Fruit fly (Drosophila melanogaster) whole organism, embryonic: ENCODE results near the gene CG31131.
"Not testable (repeated sequence)": the region's sequence is repeated elsewhere in the genome, so short reads cannot be mapped to it uniquely, and the experiment has no call there.

Experiments
- Awh ChIP-seq: fragments of 200-800 bp; sonication (Bioruptor generic); IDR thresholded peaks from 2 replicates; pipeline ENCODE4, ENCODE4 v1.3.6; 2022; ENCODE audit warnings: missing biosample characterization, missing genetic modification characterization
- CG10274 ChIP-seq: fragments of 200-800 bp; sonication (Bioruptor generic); optimal IDR thresholded peaks from 3 replicates; lab custom pipeline; 2017; ENCODE audit warnings: missing biosample characterization, mild to moderate bottlenecking, missing genetic modification characterization
- CG10543 ChIP-seq: fragments of 200-800 bp; sonication (Bioruptor generic); optimal IDR thresholded peaks from 3 replicates; lab custom pipeline; 2017; ENCODE audit warnings: missing biosample characterization, mild to moderate bottlenecking, missing genetic modification characterization, moderate library complexity
- CG10654 ChIP-seq: fragments of 200-800 bp; sonication (Bioruptor generic); optimal IDR thresholded peaks from 2 replicates; lab custom pipeline; 2016; ENCODE audit warnings: missing biosample characterization, missing genetic modification characterization
- CG11504 ChIP-seq: fragments of 200-800 bp; sonication (Bioruptor generic); optimal IDR thresholded peaks from 3 replicates; lab custom pipeline; 2019; ENCODE audit warnings: missing biosample characterization, mild to moderate bottlenecking, missing genetic modification characterization, moderate library complexity
- CG12104 ChIP-seq: fragments of 200-800 bp; sonication (Bioruptor generic); optimal IDR thresholded peaks from 3 replicates; lab custom pipeline; 2016; ENCODE audit warnings: missing biosample characterization, missing genetic modification characterization
- CG12769 ChIP-seq: fragments of 200-800 bp; sonication (Bioruptor generic); optimal IDR thresholded peaks from 2 replicates; lab custom pipeline; 2019; ENCODE audit warnings: missing biosample characterization, mild to moderate bottlenecking, missing genetic modification characterization, moderate library complexity
- CG15011 ChIP-seq: fragments of 200-800 bp; sonication (Bioruptor generic); optimal IDR thresholded peaks from 3 replicates; lab custom pipeline; 2018; ENCODE audit warnings: missing biosample characterization, mild to moderate bottlenecking, missing genetic modification characterization
- CG16863 ChIP-seq: fragments of 200-800 bp; sonication (Bioruptor generic); optimal IDR thresholded peaks from 3 replicates; lab custom pipeline; 2016; ENCODE audit warnings: missing biosample characterization, missing genetic modification characterization
- CG18599 ChIP-seq: fragments of 200-800 bp; sonication (Bioruptor generic); optimal IDR thresholded peaks from 3 replicates; lab custom pipeline; 2017; ENCODE audit warnings: missing biosample characterization, missing genetic modification characterization, mild to moderate bottlenecking, moderate library complexity, missing genetic modification reagents
- CG2120 ChIP-seq: fragments of 200-800 bp; sonication (Bioruptor generic); optimal IDR thresholded peaks from 3 replicates; lab custom pipeline; 2016; ENCODE audit warnings: missing biosample characterization, missing genetic modification characterization
- CG2889 ChIP-seq: fragments of 200-800 bp; sonication (Bioruptor generic); IDR thresholded peaks from 3 replicates; pipeline ENCODE4 v1.3.6; 2022; ENCODE audit warnings: missing biosample characterization, missing genetic modification characterization
- CG3065 ChIP-seq: fragments of 200-800 bp; sonication (Bioruptor generic); optimal IDR thresholded peaks from 2 replicates; lab custom pipeline; 2016; ENCODE audit warnings: missing biosample characterization, missing genetic modification characterization
- CG31224 ChIP-seq: fragments of 200-800 bp; sonication (Bioruptor generic); IDR thresholded peaks from 2 replicates; pipeline ENCODE4 v1.3.6; 2022; ENCODE audit warnings: missing biosample characterization, missing genetic modification characterization
- CG31388 ChIP-seq: fragments of 200-800 bp; sonication (Bioruptor generic); optimal IDR thresholded peaks from 2 replicates; lab custom pipeline; 2016; ENCODE audit warnings: missing biosample characterization, missing genetic modification characterization
- CG7963 ChIP-seq: fragments of 200-800 bp; sonication (Bioruptor generic); IDR thresholded peaks from 3 replicates; pipeline ENCODE4 v1.3.6; 2022; ENCODE audit warnings: missing biosample characterization, missing genetic modification characterization; ENCODE audit not compliant: partially characterized antibody
- CG8281 ChIP-seq: fragments of 200-800 bp; sonication (Bioruptor generic); optimal IDR thresholded peaks from 2 replicates; lab custom pipeline; 2018; ENCODE audit warnings: missing biosample characterization, mild to moderate bottlenecking, missing genetic modification characterization, moderate library complexity
- CG8944 ChIP-seq: fragments of 200-800 bp; sonication (Bioruptor generic); optimal IDR thresholded peaks from 3 replicates; lab custom pipeline; 2016; ENCODE audit warnings: missing biosample characterization, missing genetic modification characterization
- CG9215 ChIP-seq: fragments of 200-800 bp; sonication (Bioruptor generic); IDR thresholded peaks from 2 replicates; pipeline ENCODE4 v1.3.6; 2022; ENCODE audit warnings: missing biosample characterization, missing genetic modification characterization
- CG9437 ChIP-seq: fragments of 200-800 bp; sonication (Bioruptor generic); optimal IDR thresholded peaks from 2 replicates; lab custom pipeline; 2018; ENCODE audit warnings: missing biosample characterization, mild to moderate bottlenecking, missing genetic modification characterization
- Dref ChIP-seq: fragments of 200-800 bp; sonication (Bioruptor generic); IDR thresholded peaks from 2 replicates; pipeline ENCODE4 v1.3.6; 2022; ENCODE audit warnings: missing biosample characterization, missing genetic modification characterization
- Eip74EF ChIP-seq, 2 experiments: fragments of 200-800 bp in 1 of 2; fragments of >200 bp in 1 of 2; sonication (Bioruptor generic) in 1 of 2; optimal IDR thresholded peaks; 2 replicates each; lab custom pipeline; 2017 to 2019; ENCODE audit warnings: missing biosample characterization in 2 of 2, missing genetic modification characterization in 2 of 2, mild to moderate bottlenecking in 1 of 2, moderate library complexity in 1 of 2
- Fer1 ChIP-seq: fragments of 200-800 bp; sonication (Bioruptor generic); optimal IDR thresholded peaks from 2 replicates; lab custom pipeline; 2017; ENCODE audit warnings: missing biosample characterization, mild to moderate bottlenecking, missing genetic modification characterization
- H15 ChIP-seq: fragments of 200-800 bp; sonication (Bioruptor generic); IDR thresholded peaks from 3 replicates; pipeline ENCODE4 v1.3.6; 2022; ENCODE audit warnings: missing biosample characterization, missing genetic modification characterization
- Hmx ChIP-seq: fragments of 200-800 bp; sonication (Bioruptor generic); optimal IDR thresholded peaks from 2 replicates; lab custom pipeline; 2016; ENCODE audit warnings: missing biosample characterization, missing genetic modification characterization
- Hr78 ChIP-seq, 2 experiments: fragments of 200-800 bp in 1 of 2; fragments of >200 bp in 1 of 2; sonication (Bioruptor generic) in 1 of 2; optimal IDR thresholded peaks; 2 replicates each; lab custom pipeline; 2017 to 2019; ENCODE audit warnings: missing biosample characterization in 2 of 2, missing genetic modification characterization in 2 of 2, mild to moderate bottlenecking in 1 of 2, moderate library complexity in 1 of 2
- Mad ChIP-seq: fragments of 200-800 bp; sonication (Bioruptor generic); optimal IDR thresholded peaks from 2 replicates; lab custom pipeline; 2016; ENCODE audit warnings: missing biosample characterization, missing genetic modification characterization
- Meics ChIP-seq: fragments of 200-800 bp; sonication (Bioruptor generic); optimal IDR thresholded peaks from 2 replicates; lab custom pipeline; 2017; ENCODE audit warnings: missing biosample characterization, mild to moderate bottlenecking, missing genetic modification characterization
- NK7.1 ChIP-seq: fragments of 200-800 bp; sonication (Bioruptor generic); optimal IDR thresholded peaks from 3 replicates; lab custom pipeline; 2016; ENCODE audit warnings: missing biosample characterization, missing genetic modification characterization
- Oaz ChIP-seq: fragments of 200-800 bp; sonication (Bioruptor generic); IDR thresholded peaks from 2 replicates; pipeline ENCODE4 v1.3.6; 2022; ENCODE audit warnings: missing biosample characterization, missing genetic modification characterization
- Six4 ChIP-seq: fragments of 200-800 bp; sonication (Bioruptor generic); optimal IDR thresholded peaks from 2 replicates; lab custom pipeline; 2016; ENCODE audit warnings: missing biosample characterization, missing genetic modification characterization
- cad ChIP-seq: fragments of >200 bp; optimal IDR thresholded peaks from 2 replicates; lab custom pipeline; 2017; ENCODE audit warnings: missing biosample characterization, missing genetic modification characterization
- ci ChIP-seq: fragments of 200-800 bp; sonication (Bioruptor generic); IDR thresholded peaks from 3 replicates; pipeline ENCODE4 v1.3.6; 2022; ENCODE audit warnings: missing biosample characterization, missing genetic modification characterization
- crc ChIP-seq: fragments of 200-800 bp; sonication (Bioruptor generic); optimal IDR thresholded peaks from 2 replicates; lab custom pipeline; 2016; ENCODE audit warnings: missing biosample characterization, missing genetic modification characterization
- disco-r ChIP-seq: fragments of 200-800 bp; sonication (Bioruptor generic); optimal IDR thresholded peaks from 2 replicates; lab custom pipeline; 2016; ENCODE audit warnings: missing biosample characterization, missing genetic modification characterization
- dmrt99B ChIP-seq: fragments of 200-800 bp; sonication (Bioruptor generic); optimal IDR thresholded peaks from 2 replicates; lab custom pipeline; 2018; ENCODE audit warnings: missing biosample characterization, mild to moderate bottlenecking, missing genetic modification characterization, moderate library complexity
- dpn ChIP-seq, 2 experiments: fragments of 200-800 bp; sonication (Bioruptor generic); optimal IDR thresholded peaks; 3 replicates each; lab custom pipeline; 2016; ENCODE audit warnings: missing biosample characterization in 2 of 2, missing genetic modification characterization in 2 of 2
- lab ChIP-seq: fragments of 200-800 bp; sonication (Bioruptor generic); optimal IDR thresholded peaks from 3 replicates; lab custom pipeline; 2017; ENCODE audit warnings: missing biosample characterization, missing genetic modification characterization, mild to moderate bottlenecking, moderate library complexity, missing genetic modification reagents
- pnt ChIP-seq: fragments of 200-800 bp; sonication (Bioruptor generic); optimal IDR thresholded peaks from 3 replicates; lab custom pipeline; 2016; ENCODE audit warnings: missing biosample characterization, missing genetic modification characterization
- row ChIP-seq: fragments of 200-800 bp; sonication (Bioruptor generic); IDR thresholded peaks from 3 replicates; pipeline ENCODE4 v1.3.6; 2022; ENCODE audit warnings: missing biosample characterization, missing genetic modification characterization
- scrt ChIP-seq: fragments of 200-800 bp; sonication (Bioruptor generic); optimal IDR thresholded peaks from 2 replicates; lab custom pipeline; 2018; ENCODE audit warnings: missing biosample characterization, mild to moderate bottlenecking, missing genetic modification characterization, moderate library complexity
- sens ChIP-seq: fragments of 200-800 bp; sonication (Bioruptor generic); peaks from one replicate; lab custom pipeline; 2016; ENCODE audit warnings: missing biosample characterization, missing genetic modification characterization
- tin ChIP-seq: fragments of 200-800 bp; sonication (Bioruptor generic); optimal IDR thresholded peaks from 3 replicates; lab custom pipeline; 2016; ENCODE audit warnings: missing biosample characterization, missing genetic modification characterization

The CG31131 gene

DNA sequence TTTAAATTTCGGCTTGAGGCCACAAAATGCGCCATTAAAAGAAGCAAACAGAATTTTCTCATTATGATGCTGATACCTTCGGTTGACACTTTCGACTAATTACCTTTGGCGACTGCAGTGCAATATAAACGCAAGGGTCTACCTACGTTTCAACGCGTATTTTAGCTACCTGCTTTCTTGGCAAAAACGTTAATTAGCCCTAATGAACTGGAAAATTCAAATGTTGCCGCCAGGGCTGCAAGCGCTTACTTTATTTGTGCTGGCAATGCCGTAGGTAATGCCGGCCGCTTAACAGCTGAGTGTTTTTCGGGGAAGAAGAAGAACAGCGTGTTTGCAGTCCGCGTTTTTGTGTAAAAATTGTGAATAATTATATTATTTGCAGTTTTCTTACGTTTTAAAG is at the start of gene CG31131, which contains the start of gene CG4849:
Gene CG31131 (minus strand): TSS at position 101 of the 400 bp plus-strand sequence.
Gene CG4849 (plus strand): TSS at position 297 of the 400 bp plus-strand sequence.
- not testable (repeated sequence) for TF ChIP-seq CG15011 (GFP tag; lab: Kevin White, UChicago); tin (GFP tag; lab: Kevin White, UChicago); CG8281 (tag; lab: Kevin White, UChicago)

dm6 chr3R:28004034-28004433 is 41.0 kb upstream of the CG31131 start:
- peak; percentile 7 for TF ChIP-seq CG11504 (tag; lab: Kevin White, UChicago)
- no peak for TF ChIP-seq Mad (GFP tag; lab: Kevin White, UChicago)
- no peak for TF ChIP-seq Hr78 (GFP tag; optimal IDR thresholded peaks at IDR 0.05; lab: Kevin White, UChicago)
- TF ChIP-seq ci = no peak
- TF ChIP-seq sens (GFP tag; lab: Kevin White, UChicago) = peak; percentile 67
- TF ChIP-seq CG12769 (tag; lab: Kevin White, UChicago) = no peak
- TF ChIP-seq Fer1 = peak; percentile 15
- no peak for TF ChIP-seq NK7.1 (GFP tag; lab: Kevin White, UChicago)
- no peak for TF ChIP-seq Meics (GFP tag; lab: Kevin White, UChicago)
- peak; percentile 36 for TF ChIP-seq CG10274
- TF ChIP-seq dmrt99B (tag; lab: Kevin White, UChicago) = peak; percentile 15
- TF ChIP-seq CG10654 = no peak
- no peak for TF ChIP-seq Hmx (GFP tag; lab: Kevin White, UChicago)
- no peak for TF ChIP-seq crc (GFP tag; lab: Kevin White, UChicago)
- TF ChIP-seq CG12104 = no peak
- TF ChIP-seq Awh (GFP tag; lab: Robert Waterston, UW) = no peak
- TF ChIP-seq row (GFP tag; lab: Robert Waterston, UW) = peak; percentile 32; the same call in 1 of the 3 replicates
- peak; percentile 31 for TF ChIP-seq CG2120
- TF ChIP-seq lab (GFP tag; lab: Kevin White, UChicago) = peak; percentile 28
- peak; percentile 27 for TF ChIP-seq CG18599 (GFP tag; lab: Kevin White, UChicago)
- TF ChIP-seq scrt = peak; percentile 8

DNA sequence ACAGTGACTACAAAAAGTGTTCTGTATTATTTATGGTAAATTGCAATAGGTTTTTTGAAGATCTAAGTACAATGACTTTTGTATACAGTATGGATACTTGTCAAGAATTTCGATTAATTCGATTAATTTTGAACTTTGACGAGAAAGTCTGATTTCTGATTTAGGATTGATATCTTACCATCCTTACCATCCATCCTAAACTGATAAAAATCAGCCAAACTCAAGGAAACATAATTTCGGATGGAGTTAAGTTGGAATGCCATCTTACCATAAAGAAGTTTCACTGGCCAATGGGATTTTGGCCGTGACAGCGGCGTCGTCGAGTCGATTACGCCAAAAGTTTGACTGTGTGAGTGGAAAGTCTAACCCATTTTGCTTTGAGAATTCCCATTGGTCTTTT is 27.6 kb upstream of the CG31131 start, which contains the start of gene CG4815:
Gene CG4815 (minus strand): TSS at position 101 of the 400 bp plus-strand sequence.
- TF ChIP-seq CG2120 = no peak
- TF ChIP-seq CG8944 (GFP tag; lab: Kevin White, UChicago) = no peak
- no peak for TF ChIP-seq Oaz (GFP tag; lab: Robert Waterston, UW)
- no peak for TF ChIP-seq Six4 (GFP tag; lab: Kevin White, UChicago)
- no peak for TF ChIP-seq Dref (GFP tag; lab: Robert Waterston, UW)
- no peak for TF ChIP-seq CG16863
- TF ChIP-seq CG31388 (GFP tag; lab: Kevin White, UChicago) = no peak
- no peak for TF ChIP-seq cad (GFP tag; lab: Kevin White, UChicago)
- TF ChIP-seq CG10543 (GFP tag; lab: Kevin White, UChicago) = no peak
- no peak for TF ChIP-seq CG9215 (GFP tag; lab: Robert Waterston, UW)
- TF ChIP-seq Eip74EF (GFP tag; optimal IDR thresholded peaks at IDR 0.05; lab: Kevin White, UChicago) = no peak
- TF ChIP-seq CG3065 (GFP tag; lab: Kevin White, UChicago) = no peak
- no peak for TF ChIP-seq CG9437
- no peak for TF ChIP-seq H15 (GFP tag; lab: Robert Waterston, UW)
- no peak for TF ChIP-seq CG2889 (GFP tag; lab: Robert Waterston, UW)
- no peak for TF ChIP-seq CG7963 (GFP tag; lab: Robert Waterston, UW)
- TF ChIP-seq dpn (GFP tag; optimal IDR thresholded peaks at IDR 0.05; lab: Kevin White, UChicago) = no peak
- TF ChIP-seq CG31224 (GFP tag; lab: Robert Waterston, UW) = no peak
- no peak for TF ChIP-seq pnt (GFP tag; lab: Kevin White, UChicago)
- no peak for TF ChIP-seq disco-r (GFP tag; lab: Kevin White, UChicago)
- TF ChIP-seq, all 482 proteins: peak for 0
